Fruit fly (Drosophila melanogaster) whole organism, larva: Measurements from ENCODE around the gene Spn28F.
A peak's percentile ranks its signal among the peaks of the same experiment; 100 is the strongest.

Source experiments
- noc ChIP-seq: fragments of 200-800 bp; sonication (Bioruptor generic); optimal IDR thresholded peaks from 3 replicates; lab custom pipeline; 2019; ENCODE audit warnings: missing biosample characterization, mild to moderate bottlenecking, missing genetic modification characterization, moderate library complexity

Gene Spn28F

dm6 chr2L:8220393-8220934 lies 21.1 kb downstream of the Spn28F start, which contains the start of gene Snx6:
TSS of gene Snx6 (minus strand) at chr2L:8220741.
- TF ChIP-seq noc: no peak

- no peak for TF ChIP-seq noc
Measured at dm6 chr2L:8217917-8218316, 23.7 kb downstream of the Spn28F start, which contains the start of gene CG8292. TSS of gene CG8292 (minus strand) at chr2L:8218017.

- no peak for TF ChIP-seq noc
Measured at dm6 chr2L:8215259-8215929, 26.2 kb downstream of the Spn28F start, which contains the start of gene CG8349. TSS of gene CG8349 (plus strand) at chr2L:8215915.

dm6 chr2L:8213987-8214386 lies 27.6 kb downstream of the Spn28F start, which contains the start of gene CG8353:
TSS of gene CG8353 (plus strand) at chr2L:8214045.
- peak; percentile 27 for TF ChIP-seq noc

- TF ChIP-seq noc: peak; percentile 98
Measured at dm6 chr2L:8212666-8213270, 28.8 kb downstream of the Spn28F start, which contains the start of the genes CG8372 and CG8360. TSS of gene CG8372 (minus strand) at chr2L:8212902. TSS of gene CG8360 (plus strand) at chr2L:8212959.

- peak; percentile 67 for TF ChIP-seq noc
Measured at dm6 chr2L:8211070-8211469, 30.5 kb downstream of the Spn28F start, which contains the start of gene Ssb-c31a. TSS of gene Ssb-c31a (plus strand) at chr2L:8211347.

- no peak for TF ChIP-seq noc
Measured at dm6 chr2L:8210468-8210867, 31.1 kb downstream of the Spn28F start.

- no peak for TF ChIP-seq noc
Measured at dm6 chr2L:8209362-8209761, 32.2 kb downstream of the Spn28F start.

dm6 chr2L:8205871-8206270 lies 35.7 kb downstream of the Spn28F start, which contains the start of gene CG8419:
TSS of gene CG8419 (plus strand) at chr2L:8206171.
- TF ChIP-seq noc: no peak

- TF ChIP-seq noc: peak; percentile 98
Measured at dm6 chr2L:8204996-8205567, 36.5 kb downstream of the Spn28F start, which contains the start of gene SLC5A11. TSS of gene SLC5A11 (minus strand) at chr2L:8205132.

- no peak for TF ChIP-seq noc
Measured at dm6 chr2L:8204366-8204765, 37.2 kb downstream of the Spn28F start.

dm6 chr2L:8203748-8204147 lies 37.9 kb downstream of the Spn28F start:
- peak; percentile 9 for TF ChIP-seq noc

- no peak for TF ChIP-seq noc
Measured at dm6 chr2L:8202569-8202968, 39.0 kb downstream of the Spn28F start.

- no peak for TF ChIP-seq noc
Measured at dm6 chr2L:8198757-8199156, 42.8 kb downstream of the Spn28F start, which contains the start of gene PGAP5. TSS of gene PGAP5 (plus strand) at chr2L:8198882.

- TF ChIP-seq noc: no peak
Measured at dm6 chr2L:8196757-8197530, 44.7 kb downstream of the Spn28F start, which contains the start of the genes CG8475 and CG8460. TSS of gene CG8475 (minus strand) at chr2L:8196918. TSS of gene CG8460 (plus strand) at chr2L:8197193.

- no peak for TF ChIP-seq noc
Measured at dm6 chr2L:8195722-8196323, 45.8 kb downstream of the Spn28F start.
